Fruit fly (Drosophila melanogaster) whole organism, prepupa: ENCODE results near the gene pHCl-1.
A peak's percentile ranks its signal among the peaks of the same experiment; 100 is the strongest.

Source experiments
- Blimp-1 ChIP-seq: fragments of 200-800 bp; sonication (Bioruptor generic); optimal IDR thresholded peaks from 3 replicates; lab custom pipeline; 2017; ENCODE audit warnings: missing biosample characterization, missing genetic modification characterization, mild to moderate bottlenecking, moderate library complexity, missing genetic modification reagents
- CG10631 ChIP-seq: fragments of 200-800 bp; sonication (Bioruptor generic); optimal IDR thresholded peaks from 2 replicates; lab custom pipeline; 2016; ENCODE audit warnings: missing biosample characterization, missing genetic modification characterization
- CG10669 ChIP-seq: fragments of 200-800 bp; sonication (Bioruptor generic); optimal IDR thresholded peaks from 3 replicates; lab custom pipeline; 2018; ENCODE audit warnings: missing biosample characterization, mild to moderate bottlenecking, missing genetic modification characterization, moderate library complexity
- CG11762 ChIP-seq: fragments of 200-800 bp; sonication (Bioruptor generic); optimal IDR thresholded peaks from 3 replicates; lab custom pipeline; 2016; ENCODE audit warnings: missing biosample characterization, missing genetic modification characterization; ENCODE audit not compliant: insufficient read depth
- CG11902 ChIP-seq: fragments of 200-800 bp; sonication (Bioruptor generic); optimal IDR thresholded peaks from 3 replicates; lab custom pipeline; 2016; ENCODE audit warnings: missing biosample characterization, missing genetic modification characterization
- CG15336 ChIP-seq: fragments of 200-800 bp; sonication (Bioruptor generic); IDR thresholded peaks from 2 replicates; pipeline ENCODE4 v1.3.6; 2022; ENCODE audit warnings: missing biosample characterization, missing genetic modification characterization
- CG1621 ChIP-seq: fragments of 200-800 bp; sonication (Bioruptor generic); optimal IDR thresholded peaks from 3 replicates; lab custom pipeline; 2018; ENCODE audit warnings: missing biosample characterization, mild to moderate bottlenecking, missing genetic modification characterization
- CG3032 ChIP-seq: fragments of 200-800 bp; optimal IDR thresholded peaks from 2 replicates; lab custom pipeline; 2019; ENCODE audit warnings: missing biosample characterization, mild to moderate bottlenecking, missing genetic modification characterization, moderate library complexity
- CG32006 ChIP-seq: fragments of 200-800 bp; sonication (Bioruptor generic); optimal IDR thresholded peaks from 3 replicates; lab custom pipeline; 2017; ENCODE audit warnings: missing biosample characterization, mild to moderate bottlenecking, missing genetic modification characterization
- CG34406 ChIP-seq: fragments of 200-800 bp; sonication (Bioruptor generic); optimal IDR thresholded peaks from 3 replicates; lab custom pipeline; 2016; ENCODE audit warnings: missing biosample characterization, missing genetic modification characterization
- CG3919 ChIP-seq: fragments of 200-800 bp; sonication (Bioruptor generic); optimal IDR thresholded peaks from 3 replicates; lab custom pipeline; 2016; ENCODE audit warnings: missing biosample characterization, missing genetic modification characterization
- CG4318 ChIP-seq: fragments of 200-800 bp; sonication (Bioruptor generic); optimal IDR thresholded peaks from 3 replicates; lab custom pipeline; 2017; ENCODE audit warnings: missing biosample characterization, mild to moderate bottlenecking, missing genetic modification characterization
- CG6276 ChIP-seq: fragments of 200-800 bp; sonication (Bioruptor generic); optimal IDR thresholded peaks from 2 replicates; lab custom pipeline; 2017; ENCODE audit warnings: missing biosample characterization, mild to moderate bottlenecking, missing genetic modification characterization
- CG6792 ChIP-seq: fragments of 200-800 bp; sonication (Bioruptor generic); optimal IDR thresholded peaks from 3 replicates; lab custom pipeline; 2016; ENCODE audit warnings: missing biosample characterization, missing genetic modification characterization
- CG6808 ChIP-seq: fragments of 200-800 bp; sonication (Bioruptor generic); optimal IDR thresholded peaks from 3 replicates; lab custom pipeline; 2017; ENCODE audit warnings: missing biosample characterization, missing genetic modification characterization, mild to moderate bottlenecking, moderate library complexity, missing genetic modification reagents
- CG7368 ChIP-seq: fragments of 200-800 bp; sonication (Bioruptor generic); optimal IDR thresholded peaks from 3 replicates; lab custom pipeline; 2016; ENCODE audit warnings: missing biosample characterization, missing genetic modification characterization
- CG8119 ChIP-seq: fragments of 200-800 bp; sonication (Bioruptor generic); IDR thresholded peaks from 3 replicates; pipeline ENCODE4 v1.3.6; 2022; ENCODE audit warnings: missing biosample characterization, missing genetic modification characterization
- CG8319 ChIP-seq: fragments of 200-800 bp; sonication (Bioruptor generic); optimal IDR thresholded peaks from 3 replicates; lab custom pipeline; 2016; ENCODE audit warnings: missing biosample characterization, missing genetic modification characterization
- CG8632 ChIP-seq: fragments of 200-800 bp; sonication (Bioruptor generic); optimal IDR thresholded peaks from 3 replicates; lab custom pipeline; 2016; ENCODE audit warnings: missing biosample characterization, missing genetic modification characterization
- CG9139 ChIP-seq: fragments of 200-800 bp; sonication (Bioruptor generic); optimal IDR thresholded peaks from 3 replicates; lab custom pipeline; 2017; ENCODE audit warnings: missing biosample characterization, mild to moderate bottlenecking, missing genetic modification characterization
- Eip75B ChIP-seq: fragments of 200-800 bp; sonication (Bioruptor generic); optimal IDR thresholded peaks from 3 replicates; lab custom pipeline; 2016; ENCODE audit warnings: missing biosample characterization, missing genetic modification characterization
- Eip78C ChIP-seq: fragments of 200-800 bp; sonication (Bioruptor generic); peaks from one replicate; lab custom pipeline; 2016; ENCODE audit warnings: missing biosample characterization, missing genetic modification characterization
- Eip93F ChIP-seq: fragments of 200-800 bp; sonication (Bioruptor generic); optimal IDR thresholded peaks from 2 replicates; lab custom pipeline; 2016; ENCODE audit warnings: missing biosample characterization, mild to moderate bottlenecking, missing genetic modification characterization
- Ets96B ChIP-seq: fragments of 200-800 bp; optimal IDR thresholded peaks from 2 replicates; lab custom pipeline; 2019; ENCODE audit warnings: missing biosample characterization, mild to moderate bottlenecking, missing genetic modification characterization, moderate library complexity
- Gug ChIP-seq: fragments of 200-800 bp; sonication (Bioruptor generic); IDR thresholded peaks from 2 replicates; pipeline ENCODE4 v1.3.6; 2022; ENCODE audit warnings: missing biosample characterization, missing genetic modification characterization
- Hr38 ChIP-seq: sonication (Bioruptor generic); optimal IDR thresholded peaks from 2 replicates; lab custom pipeline; 2016; ENCODE audit warnings: missing biosample characterization, missing genetic modification characterization
- Hr39 ChIP-seq: fragments of 200-800 bp; sonication (Bioruptor generic); optimal IDR thresholded peaks from 2 replicates; lab custom pipeline; 2016; ENCODE audit warnings: missing biosample characterization, missing genetic modification characterization
- Hr4 ChIP-seq: fragments of 200-800 bp; sonication (Bioruptor generic); optimal IDR thresholded peaks from 3 replicates; lab custom pipeline; 2016; ENCODE audit warnings: missing biosample characterization, missing genetic modification characterization
- Lpt ChIP-seq: fragments of 200-800 bp; sonication (Bioruptor generic); optimal IDR thresholded peaks from 3 replicates; lab custom pipeline; 2016; ENCODE audit warnings: missing biosample characterization, missing genetic modification characterization
- Met ChIP-seq: fragments of 200-800 bp; sonication (Bioruptor generic); optimal IDR thresholded peaks from 3 replicates; lab custom pipeline; 2016; ENCODE audit warnings: missing biosample characterization, missing genetic modification characterization
- OdsH ChIP-seq: fragments of 200-800 bp; sonication (Bioruptor generic); optimal IDR thresholded peaks from 3 replicates; lab custom pipeline; 2016; ENCODE audit warnings: missing biosample characterization, missing genetic modification characterization
- Smox ChIP-seq: fragments of 200-800 bp; sonication (Bioruptor generic); optimal IDR thresholded peaks from 3 replicates; lab custom pipeline; 2016; ENCODE audit warnings: missing biosample characterization, missing genetic modification characterization
- Sox102F ChIP-seq: fragments of 200-800 bp; sonication (Bioruptor generic); optimal IDR thresholded peaks from 2 replicates; lab custom pipeline; 2016; ENCODE audit warnings: missing biosample characterization, mild to moderate bottlenecking, missing genetic modification characterization
- Sox14 ChIP-seq: fragments of 200-800 bp; sonication (Bioruptor generic); optimal IDR thresholded peaks from 3 replicates; lab custom pipeline; 2016; ENCODE audit warnings: missing biosample characterization, missing genetic modification characterization
- Sox15 ChIP-seq: fragments of 200-800 bp; sonication (Bioruptor generic); optimal IDR thresholded peaks from 3 replicates; lab custom pipeline; 2016; ENCODE audit warnings: missing biosample characterization, missing genetic modification characterization
- achi ChIP-seq: fragments of 200-800 bp; sonication (Bioruptor generic); optimal IDR thresholded peaks from 3 replicates; lab custom pipeline; 2016; ENCODE audit warnings: missing biosample characterization, missing genetic modification characterization
- acj6 ChIP-seq: fragments of 200-800 bp; sonication (Bioruptor generic); optimal IDR thresholded peaks from 3 replicates; lab custom pipeline; 2016; ENCODE audit warnings: missing biosample characterization, missing genetic modification characterization
- cyc ChIP-seq: fragments of 200-800 bp; sonication (Bioruptor generic); optimal IDR thresholded peaks from 3 replicates; lab custom pipeline; 2016; ENCODE audit warnings: missing biosample characterization, missing genetic modification characterization
- dac ChIP-seq: fragments of 200-800 bp; sonication (Bioruptor generic); optimal IDR thresholded peaks from 2 replicates; lab custom pipeline; 2017; ENCODE audit warnings: missing biosample characterization, mild to moderate bottlenecking, missing genetic modification characterization
- dsx ChIP-seq: fragments of 200-800 bp; optimal IDR thresholded peaks from 3 replicates; lab custom pipeline; 2019; ENCODE audit warnings: missing biosample characterization, mild to moderate bottlenecking, missing genetic modification characterization, moderate library complexity; ENCODE audit not compliant: poor library complexity, severe bottlenecking
- eg ChIP-seq: fragments of 200-800 bp; sonication (Bioruptor generic); IDR thresholded peaks from 3 replicates; pipeline ENCODE4 v1.3.6; 2022; ENCODE audit warnings: missing biosample characterization, missing genetic modification characterization
- fd59A ChIP-seq: fragments of 200-800 bp; sonication (Bioruptor generic); optimal IDR thresholded peaks from 2 replicates; lab custom pipeline; 2017; ENCODE audit warnings: missing biosample characterization, mild to moderate bottlenecking, missing genetic modification characterization, missing genetic modification reagents
- fd85E ChIP-seq: fragments of 200-800 bp; sonication (Bioruptor generic); optimal IDR thresholded peaks from 3 replicates; lab custom pipeline; 2016; ENCODE audit warnings: missing biosample characterization, missing genetic modification characterization
- fkh ChIP-seq: fragments of 200-800 bp; sonication (Bioruptor generic); optimal IDR thresholded peaks from 3 replicates; lab custom pipeline; 2017; ENCODE audit warnings: missing biosample characterization, mild to moderate bottlenecking, missing genetic modification characterization, moderate library complexity
- lz ChIP-seq: fragments of 200-800 bp; sonication (Bioruptor generic); optimal IDR thresholded peaks from 3 replicates; lab custom pipeline; 2016; ENCODE audit warnings: missing biosample characterization, missing genetic modification characterization
- pdm3 ChIP-seq: fragments of 200-800 bp; sonication (Bioruptor generic); optimal IDR thresholded peaks from 3 replicates; lab custom pipeline; 2016; ENCODE audit warnings: missing biosample characterization, missing genetic modification characterization
- salr ChIP-seq, 2 experiments: fragments of 200-800 bp; sonication (Bioruptor generic); optimal IDR thresholded peaks; 3 replicates each; lab custom pipeline; 2016 to 2018; ENCODE audit warnings: missing biosample characterization in 2 of 2, missing genetic modification characterization in 2 of 2, mild to moderate bottlenecking in 1 of 2
- spab ChIP-seq: fragments of 200-800 bp; sonication (Bioruptor generic); optimal IDR thresholded peaks from 2 replicates; lab custom pipeline; 2017; ENCODE audit warnings: missing biosample characterization, mild to moderate bottlenecking, missing genetic modification characterization, missing genetic modification reagents
- ss ChIP-seq, 2 experiments: fragments of 200-800 bp; sonication (Bioruptor generic); optimal IDR thresholded peaks; 2 replicates in 1 of 2; 3 replicates in 1 of 2; lab custom pipeline; 2017 to 2018; ENCODE audit warnings: mild to moderate bottlenecking in 2 of 2, missing biosample characterization in 2 of 2, missing genetic modification characterization in 2 of 2, moderate library complexity in 1 of 2
- svp ChIP-seq: fragments of 200-800 bp; sonication (Bioruptor generic); peaks from one replicate; lab custom pipeline; 2016; ENCODE audit warnings: missing biosample characterization, missing genetic modification characterization
- topi ChIP-seq: fragments of 200-800 bp; sonication (Bioruptor generic); optimal IDR thresholded peaks from 3 replicates; lab custom pipeline; 2016; ENCODE audit warnings: missing biosample characterization, missing genetic modification characterization

pHCl-1 gene

DNA sequence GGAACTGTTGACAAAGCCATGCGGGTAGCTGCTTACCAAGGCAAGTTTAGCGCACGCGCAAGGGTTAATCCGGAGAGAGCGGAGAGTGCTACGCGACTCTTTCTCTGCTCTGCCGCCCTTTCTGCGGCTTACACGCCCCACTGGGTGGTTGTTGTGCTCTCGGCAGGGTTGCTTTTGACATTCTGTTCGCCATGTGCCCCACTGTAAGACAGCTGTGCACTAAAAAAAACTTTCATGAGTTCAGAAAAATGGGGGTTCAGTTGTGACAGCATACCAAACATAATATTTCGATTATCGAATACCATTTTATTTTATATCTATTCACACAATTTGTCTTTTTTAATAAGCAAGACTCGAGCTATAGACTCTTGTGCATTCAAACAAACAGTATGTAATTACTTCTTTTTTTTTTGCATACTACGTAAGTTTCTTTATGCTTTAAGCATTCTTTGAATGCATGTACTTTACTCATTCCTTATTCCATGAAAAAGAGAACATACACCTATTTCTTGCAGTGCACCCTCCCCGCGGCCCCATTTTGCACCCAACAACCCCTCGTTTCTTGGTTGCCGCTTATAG lies 22.3 kb upstream of the pHCl-1 start:
- TF ChIP-seq Blimp-1 (GFP tag; lab: Kevin White, UChicago): no peak
- TF ChIP-seq svp (GFP tag; lab: Kevin White, UChicago): peak; percentile 71
- 0 out of 3 replicates have a peak, but pooled peaks have one; percentile 20 for TF ChIP-seq CG8119 (GFP tag; lab: Robert Waterston, UW)
- TF ChIP-seq lz (GFP tag; lab: Kevin White, UChicago): peak; percentile 43
- TF ChIP-seq CG1621: no peak
- TF ChIP-seq CG6276 (GFP tag; lab: Kevin White, UChicago): peak; percentile 33
- peak; percentile 71 for TF ChIP-seq Eip78C
- TF ChIP-seq Sox15 (GFP tag; lab: Kevin White, UChicago): no peak
- no peak for TF ChIP-seq fd85E (GFP tag; lab: Kevin White, UChicago)
- TF ChIP-seq Eip93F: no peak
- peak; percentile 17 for TF ChIP-seq OdsH (GFP tag; lab: Kevin White, UChicago)
- TF ChIP-seq fkh (GFP tag; lab: Kevin White, UChicago): peak; percentile 6
- peak; percentile 24 for TF ChIP-seq pdm3 (GFP tag; lab: Kevin White, UChicago)
- no peak for TF ChIP-seq CG7368
- no peak for TF ChIP-seq eg (GFP tag; lab: Robert Waterston, UW)
- TF ChIP-seq Ets96B (tag; lab: Kevin White, UChicago): peak; percentile 4
- peak; percentile 36 for TF ChIP-seq spab (GFP tag; lab: Kevin White, UChicago)
- peak; percentile 19 for TF ChIP-seq Hr39
- TF ChIP-seq fd59A (GFP tag; lab: Kevin White, UChicago): no peak
- peak; percentile 37 for TF ChIP-seq topi (GFP tag; lab: Kevin White, UChicago)
- peak; percentile 32 for TF ChIP-seq Sox14
- peak; percentile 56 for TF ChIP-seq CG32006 (GFP tag; lab: Kevin White, UChicago)
- peak in 1 of 2 experiments; percentile 42 for TF ChIP-seq ss (GFP tag; optimal IDR thresholded peaks at IDR 0.05; lab: Kevin White, UChicago)
- TF ChIP-seq dac (GFP tag; lab: Kevin White, UChicago): no peak
- no peak for TF ChIP-seq Hr38 (GFP tag; lab: Kevin White, UChicago)
- no peak for TF ChIP-seq CG8319
- no peak for TF ChIP-seq salr (GFP tag; optimal IDR thresholded peaks at IDR 0.05; lab: Kevin White, UChicago)
- TF ChIP-seq CG3032 (tag; lab: Kevin White, UChicago): no peak
- no peak for TF ChIP-seq Lpt (GFP tag; lab: Kevin White, UChicago)
- peak; percentile 41 for TF ChIP-seq Met (GFP tag; lab: Kevin White, UChicago)
- TF ChIP-seq Smox: peak; percentile 11
- TF ChIP-seq CG9139: no peak
- no peak for TF ChIP-seq Gug
- TF ChIP-seq CG15336 (GFP tag; lab: Robert Waterston, UW): 0 out of 2 replicates have a peak, but pooled peaks have one; percentile 17
- peak; percentile 35 for TF ChIP-seq Eip75B (GFP tag; lab: Kevin White, UChicago)
- TF ChIP-seq CG6808: peak; percentile 33
- TF ChIP-seq CG11902 (GFP tag; lab: Kevin White, UChicago): no peak
- TF ChIP-seq cyc (GFP tag; lab: Kevin White, UChicago): no peak
- TF ChIP-seq CG8632 (GFP tag; lab: Kevin White, UChicago): no peak
- TF ChIP-seq CG4318 (GFP tag; lab: Kevin White, UChicago): peak; percentile 17
- TF ChIP-seq CG10669 (GFP tag; lab: Kevin White, UChicago): peak; percentile 34
- no peak for TF ChIP-seq CG6792 (GFP tag; lab: Kevin White, UChicago)
- peak; percentile 14 for TF ChIP-seq acj6 (GFP tag; lab: Kevin White, UChicago)
- no peak for TF ChIP-seq dsx (GFP tag; lab: Kevin White, UChicago)
- TF ChIP-seq CG3919: peak; percentile 16
- TF ChIP-seq Sox102F (GFP tag; lab: Kevin White, UChicago): peak; percentile 24
- peak; percentile 44 for TF ChIP-seq CG10631 (GFP tag; lab: Kevin White, UChicago)
- peak; percentile 42 for TF ChIP-seq achi (GFP tag; lab: Kevin White, UChicago)
- no peak for TF ChIP-seq CG11762 (GFP tag; lab: Kevin White, UChicago)
- TF ChIP-seq CG34406 (GFP tag; lab: Kevin White, UChicago): peak; percentile 14
- peak; percentile 43 for TF ChIP-seq Hr4 (GFP tag; lab: Kevin White, UChicago)
